Fruit fly (Drosophila melanogaster) whole organism, embryonic: Measurements from ENCODE around the gene CG42827.

Source experiments
- CG10267 ChIP-seq: fragments of 200-800 bp; sonication (Bioruptor generic); optimal IDR thresholded peaks from 2 replicates; lab custom pipeline; 2018; ENCODE audit warnings: missing biosample characterization, mild to moderate bottlenecking, missing genetic modification characterization, moderate library complexity
- CG11504 ChIP-seq: fragments of 200-800 bp; sonication (Bioruptor generic); optimal IDR thresholded peaks from 3 replicates; lab custom pipeline; 2019; ENCODE audit warnings: missing biosample characterization, mild to moderate bottlenecking, missing genetic modification characterization, moderate library complexity
- CG12236 ChIP-seq: fragments of 200-800 bp; sonication (Bioruptor generic); optimal IDR thresholded peaks from 2 replicates; lab custom pipeline; 2016; ENCODE audit warnings: missing biosample characterization, missing genetic modification characterization
- CG13296 ChIP-seq: fragments of 200-800 bp; sonication (Bioruptor generic); optimal IDR thresholded peaks from 3 replicates; lab custom pipeline; 2018; ENCODE audit warnings: missing biosample characterization, mild to moderate bottlenecking, missing genetic modification characterization
- CG13424 ChIP-seq: fragments of 200-800 bp; sonication (Bioruptor generic); optimal IDR thresholded peaks from 2 replicates; lab custom pipeline; 2019; ENCODE audit warnings: missing biosample characterization, mild to moderate bottlenecking, missing genetic modification characterization, moderate library complexity
- CG14710 ChIP-seq: fragments of 200-800 bp; sonication (Bioruptor generic); optimal IDR thresholded peaks from 3 replicates; lab custom pipeline; 2019; ENCODE audit warnings: missing biosample characterization, mild to moderate bottlenecking, missing genetic modification characterization, moderate library complexity
- CG1602 ChIP-seq: fragments of 200-800 bp; sonication (Bioruptor generic); optimal IDR thresholded peaks from 3 replicates; lab custom pipeline; 2016; ENCODE audit warnings: missing biosample characterization, missing genetic modification characterization
- CG1647 ChIP-seq: fragments of 200-800 bp; sonication (Bioruptor generic); optimal IDR thresholded peaks from 3 replicates; lab custom pipeline; 2016; ENCODE audit warnings: missing biosample characterization, missing genetic modification characterization
- CG1792 ChIP-seq: fragments of 200-800 bp; sonication (Bioruptor generic); optimal IDR thresholded peaks from 2 replicates; lab custom pipeline; 2016; ENCODE audit warnings: missing biosample characterization, missing genetic modification characterization
- CG1832 ChIP-seq: fragments of 200-800 bp; sonication (Bioruptor generic); optimal IDR thresholded peaks from 2 replicates; lab custom pipeline; 2017; ENCODE audit warnings: missing biosample characterization, mild to moderate bottlenecking, missing genetic modification characterization, inconsistent platforms
- CG2129 ChIP-seq: fragments of 200-800 bp; sonication (Bioruptor generic); IDR thresholded peaks from 2 replicates; pipeline ENCODE4 v1.3.6; 2022; ENCODE audit warnings: missing biosample characterization, missing genetic modification characterization; ENCODE audit not compliant: partially characterized antibody
- CG2889 ChIP-seq: fragments of 200-800 bp; sonication (Bioruptor generic); IDR thresholded peaks from 3 replicates; pipeline ENCODE4 v1.3.6; 2022; ENCODE audit warnings: missing biosample characterization, missing genetic modification characterization
- CG30020 ChIP-seq: fragments of 200-800 bp; optimal IDR thresholded peaks from 2 replicates; lab custom pipeline; 2019; ENCODE audit warnings: missing biosample characterization, mild to moderate bottlenecking, missing genetic modification characterization, moderate library complexity
- CG3407 ChIP-seq: fragments of 200-800 bp; sonication (Bioruptor generic); optimal IDR thresholded peaks from 2 replicates; lab custom pipeline; 2018; ENCODE audit warnings: missing biosample characterization, mild to moderate bottlenecking, missing genetic modification characterization
- CG3847 ChIP-seq: fragments of 200-800 bp; sonication (Bioruptor generic); IDR thresholded peaks from 2 replicates; pipeline ENCODE4 v1.3.6; 2022; ENCODE audit warnings: missing biosample characterization, missing genetic modification characterization
- CG4282 ChIP-seq: fragments of 200-800 bp; sonication (Bioruptor generic); optimal IDR thresholded peaks from 2 replicates; lab custom pipeline; 2016; ENCODE audit warnings: missing biosample characterization, missing genetic modification characterization
- CG7839 ChIP-seq: fragments of 200-800 bp; sonication (Bioruptor generic); optimal IDR thresholded peaks from 3 replicates; lab custom pipeline; 2018; ENCODE audit warnings: missing biosample characterization, mild to moderate bottlenecking, missing genetic modification characterization, moderate library complexity
- CG8478 ChIP-seq: fragments of >200 bp; optimal IDR thresholded peaks from 2 replicates; lab custom pipeline; 2018
- CG8765 ChIP-seq: fragments of 200-800 bp; sonication (Bioruptor generic); IDR thresholded peaks from 2 replicates; pipeline ENCODE4 v1.3.6; 2022; ENCODE audit warnings: missing biosample characterization, missing genetic modification characterization
- CG8924 ChIP-seq: fragments of 200-800 bp; optimal IDR thresholded peaks from 3 replicates; lab custom pipeline; 2019; ENCODE audit warnings: missing biosample characterization, mild to moderate bottlenecking, missing genetic modification characterization, moderate library complexity
- Chrac-16 ChIP-seq: fragments of 200-800 bp; sonication (Bioruptor generic); optimal IDR thresholded peaks from 3 replicates; lab custom pipeline; 2016; ENCODE audit warnings: missing biosample characterization, missing genetic modification characterization
- Dfd ChIP-seq, 2 experiments: fragments of >200 bp; optimal IDR thresholded peaks; 2 replicates each; lab custom pipeline; 2017; ENCODE audit warnings: missing biosample characterization in 2 of 2, missing genetic modification characterization in 2 of 2
- Dll ChIP-seq: fragments of 200-800 bp; sonication (Bioruptor generic); IDR thresholded peaks from 4 replicates; pipeline ENCODE4 v1.3.6; 2022; ENCODE audit warnings: missing biosample characterization, missing genetic modification characterization; ENCODE audit not compliant: partially characterized antibody
- Ets65A ChIP-seq: fragments of 200-800 bp; sonication (Bioruptor generic); peaks from one replicate; lab custom pipeline; 2016; ENCODE audit warnings: missing biosample characterization, missing genetic modification characterization
- Fer2 ChIP-seq: fragments of 200-800 bp; sonication (Bioruptor generic); optimal IDR thresholded peaks from 2 replicates; lab custom pipeline; 2018; ENCODE audit warnings: missing biosample characterization, mild to moderate bottlenecking, missing genetic modification characterization, moderate library complexity
- Hand ChIP-seq: fragments of 200-800 bp; sonication (Bioruptor generic); optimal IDR thresholded peaks from 2 replicates; lab custom pipeline; 2017; ENCODE audit warnings: mild to moderate bottlenecking, missing biosample characterization, missing genetic modification reagents, missing genetic modification characterization
- HmgD ChIP-seq: fragments of 200-800 bp; sonication (Bioruptor generic); optimal IDR thresholded peaks from 3 replicates; lab custom pipeline; 2016; ENCODE audit warnings: missing biosample characterization, missing genetic modification characterization
- Med ChIP-seq: fragments of 200-800 bp; sonication (Bioruptor generic); peaks from one replicate; lab custom pipeline; 2016; ENCODE audit warnings: missing biosample characterization, missing genetic modification characterization, mild to moderate bottlenecking, inconsistent platforms, moderate library complexity
- NK7.1 ChIP-seq: fragments of 200-800 bp; sonication (Bioruptor generic); optimal IDR thresholded peaks from 3 replicates; lab custom pipeline; 2016; ENCODE audit warnings: missing biosample characterization, missing genetic modification characterization
- Optix ChIP-seq: fragments of 200-800 bp; sonication (Bioruptor generic); IDR thresholded peaks from 3 replicates; pipeline ENCODE4 v1.3.6; 2022; ENCODE audit warnings: missing biosample characterization, missing genetic modification characterization
- Xrp1 ChIP-seq: fragments of 200-800 bp; sonication (Bioruptor generic); IDR thresholded peaks from 2 replicates; pipeline ENCODE4 v1.3.6; 2022; ENCODE audit warnings: missing biosample characterization, missing genetic modification characterization
- amos ChIP-seq: fragments of 200-800 bp; sonication (Bioruptor generic); IDR thresholded peaks from 2 replicates; pipeline ENCODE4 v1.3.6; 2022; ENCODE audit warnings: missing biosample characterization, missing genetic modification characterization; ENCODE audit not compliant: partially characterized antibody
- ato ChIP-seq: fragments of 200-800 bp; sonication (Bioruptor generic); IDR thresholded peaks from 2 replicates; pipeline ENCODE4 v1.3.6; 2022; ENCODE audit warnings: missing biosample characterization, missing genetic modification characterization; ENCODE audit not compliant: partially characterized antibody
- bigmax ChIP-seq: fragments of 200-800 bp; sonication (Bioruptor generic); optimal IDR thresholded peaks from 2 replicates; lab custom pipeline; 2018; ENCODE audit warnings: missing biosample characterization, mild to moderate bottlenecking, missing genetic modification characterization
- bowl ChIP-seq: fragments of 200-800 bp; sonication (Bioruptor generic); IDR thresholded peaks from 2 replicates; pipeline ENCODE4 v1.3.6; 2022; ENCODE audit warnings: missing biosample characterization, missing genetic modification characterization
- fd102C ChIP-seq: fragments of 200-800 bp; sonication (Bioruptor generic); optimal IDR thresholded peaks from 2 replicates; lab custom pipeline; 2018; ENCODE audit warnings: missing biosample characterization, mild to moderate bottlenecking, missing genetic modification characterization, moderate library complexity
- gcm ChIP-seq: fragments of 200-800 bp; sonication (Bioruptor generic); optimal IDR thresholded peaks from 2 replicates; lab custom pipeline; 2019; ENCODE audit warnings: missing biosample characterization, mild to moderate bottlenecking, missing genetic modification characterization, moderate library complexity
- gfzf ChIP-seq: fragments of 200-800 bp; sonication (Bioruptor generic); optimal IDR thresholded peaks from 2 replicates; lab custom pipeline; 2016; ENCODE audit warnings: missing biosample characterization, mild to moderate bottlenecking, missing genetic modification characterization, moderate library complexity
- grau ChIP-seq: fragments of 200-800 bp; optimal IDR thresholded peaks from 3 replicates; lab custom pipeline; 2019; ENCODE audit warnings: missing biosample characterization, mild to moderate bottlenecking, missing genetic modification characterization, moderate library complexity
- gsb ChIP-seq: fragments of 200-800 bp; sonication (Bioruptor generic); IDR thresholded peaks from 2 replicates; pipeline ENCODE4 v1.3.6; 2022; ENCODE audit warnings: missing biosample characterization, missing genetic modification characterization
- hbn ChIP-seq: fragments of 200-800 bp; sonication (Bioruptor generic); IDR thresholded peaks from 2 replicates; pipeline ENCODE4 v1.3.6; 2022; ENCODE audit warnings: missing biosample characterization, missing genetic modification characterization; ENCODE audit not compliant: partially characterized antibody
- jigr1 ChIP-seq: fragments of 200-800 bp; sonication (Bioruptor generic); IDR thresholded peaks from 3 replicates; pipeline ENCODE4 v1.3.6; 2022; ENCODE audit warnings: missing biosample characterization, missing genetic modification characterization
- nau ChIP-seq: fragments of 200-800 bp; sonication (Bioruptor generic); optimal IDR thresholded peaks from 3 replicates; lab custom pipeline; 2017; ENCODE audit warnings: missing biosample characterization, mild to moderate bottlenecking, missing genetic modification characterization, missing genetic modification reagents
- sc ChIP-seq, 3 experiments: fragments of >200 bp in 2 of 3; fragments of 200-800 bp in 1 of 3; sonication (Bioruptor generic) in 1 of 3; optimal IDR thresholded peaks; 2 replicates in 2 of 3; 3 replicates in 1 of 3; lab custom pipeline; 2017; ENCODE audit warnings: mild to moderate bottlenecking in 1 of 3, missing biosample characterization in 1 of 3, missing genetic modification characterization in 1 of 3, missing genetic modification reagents in 1 of 3
- sisA ChIP-seq: fragments of 200-800 bp; sonication (Bioruptor generic); IDR thresholded peaks from 2 replicates; pipeline ENCODE4 v1.3.6; 2022; ENCODE audit warnings: missing biosample characterization, missing genetic modification characterization
- sug ChIP-seq: fragments of 200-800 bp; optimal IDR thresholded peaks from 2 replicates; lab custom pipeline; 2019; ENCODE audit warnings: missing biosample characterization, mild to moderate bottlenecking, missing genetic modification characterization, moderate library complexity

Gene CG42827

dm6 chr3R:23358565-23359138 lies 14.1 kb upstream of the CG42827 start, which contains the start of gene RpS3 (continued):
- TF ChIP-seq bowl (GFP tag; lab: Robert Waterston, UW) (no peak), Med (GFP tag; lab: Kevin White, UChicago) (peak; percentile 57), CG14710 (peak; percentile 99), fd102C (GFP tag; lab: Kevin White, UChicago) (no peak), sug (tag; lab: Kevin White, UChicago) (peak; percentile 36), CG13296 (peak; percentile 22), CG3847 (GFP tag; lab: Robert Waterston, UW) (peak; percentile 32; the same call in 1 of the 2 replicates), sc (optimal IDR thresholded peaks at IDR 0.05; lab: Kevin White, UChicago) (no peak), sc (GFP tag; optimal IDR thresholded peaks at IDR 0.05; lab: Kevin White, UChicago) (no peak), gcm (GFP tag; lab: Kevin White, UChicago) (peak; percentile 16), Chrac-16 (no peak), Hand (GFP tag; lab: Kevin White, UChicago) (no peak), amos (0 out of 2 replicates have a peak, but pooled peaks have one; percentile 23), CG11504 (tag; lab: Kevin White, UChicago) (peak; percentile 57), jigr1 (GFP tag; lab: Robert Waterston, UW) (no peak), CG4282 (no peak), CG12236 (GFP tag; lab: Kevin White, UChicago) (no peak), HmgD (GFP tag; lab: Kevin White, UChicago) (no peak), CG10267 (tag; lab: Kevin White, UChicago) (peak; percentile 69), CG30020 (tag; lab: Kevin White, UChicago) (peak; percentile 24), CG13424 (no peak), CG8765 (no peak), bigmax (GFP tag; lab: Kevin White, UChicago) (peak; percentile 99), NK7.1 (no peak)

dm6 chr3R:23359420-23359819 lies 13.3 kb upstream of the CG42827 start:
- TF ChIP-seq gsb (GFP tag; lab: Robert Waterston, UW) (no peak), grau (tag; lab: Kevin White, UChicago) (no peak), Xrp1 (GFP tag; lab: Robert Waterston, UW) (no peak), gfzf (GFP tag; lab: Kevin White, UChicago) (no peak), CG2129 (GFP tag; lab: Robert Waterston, UW) (no peak), Dll (no peak), sisA (GFP tag; lab: Robert Waterston, UW) (no peak), CG3407 (GFP tag; lab: Kevin White, UChicago) (no peak), CG1832 (no peak), CG1792 (no peak), CG7839 (tag; lab: Kevin White, UChicago) (no peak), Ets65A (GFP tag; lab: Kevin White, UChicago) (peak; percentile 78), Dfd (GFP tag; optimal IDR thresholded peaks at IDR 0.05; lab: Kevin White, UChicago) (no peak), CG8924 (tag; lab: Kevin White, UChicago) (no peak), CG2889 (GFP tag; lab: Robert Waterston, UW) (no peak), CG1602 (GFP tag; lab: Kevin White, UChicago) (no peak), hbn (0 out of 2 replicates have a peak, but pooled peaks have one; percentile 21), Optix (GFP tag; lab: Robert Waterston, UW) (no peak), nau (GFP tag; lab: Kevin White, UChicago) (no peak), ato (GFP tag; lab: Robert Waterston, UW) (no peak), Fer2 (tag; lab: Kevin White, UChicago) (no peak), CG8478 (lab: Kevin White, UChicago) (peak; percentile 7), Med (GFP tag; lab: Kevin White, UChicago) (peak; percentile 71), CG1647 (GFP tag; lab: Kevin White, UChicago) (no peak)
